Fruit fly (Drosophila melanogaster) whole organism, embryonic: ENCODE results near the gene Rcd2.
A peak's percentile ranks its signal among the peaks of the same experiment; 100 is the strongest.

ENCODE experiments used
- CG10147 ChIP-seq: fragments of 200-800 bp; sonication (Bioruptor generic); optimal IDR thresholded peaks from 2 replicates; lab custom pipeline; 2019; ENCODE audit warnings: missing biosample characterization, mild to moderate bottlenecking, missing genetic modification characterization, moderate library complexity
- CG10462 ChIP-seq: fragments of 200-800 bp; sonication (Bioruptor generic); optimal IDR thresholded peaks from 2 replicates; lab custom pipeline; 2016; ENCODE audit warnings: missing biosample characterization, missing genetic modification characterization
- CG10959 ChIP-seq: fragments of 200-800 bp; sonication (Bioruptor generic); IDR thresholded peaks from 2 replicates; pipeline ENCODE4 v1.3.6; 2022; ENCODE audit warnings: missing biosample characterization, missing genetic modification characterization
- CG11695 ChIP-seq: fragments of 200-800 bp; sonication (Bioruptor generic); IDR thresholded peaks from 3 replicates; pipeline ENCODE4 v1.3.6; 2022; ENCODE audit warnings: missing biosample characterization, missing genetic modification characterization
- CG1233 ChIP-seq: fragments of 200-800 bp; sonication (Bioruptor generic); optimal IDR thresholded peaks from 4 replicates; lab custom pipeline; 2018; ENCODE audit warnings: missing biosample characterization, mild to moderate bottlenecking, missing genetic modification characterization
- CG12391 ChIP-seq: fragments of 200-800 bp; sonication (Bioruptor generic); optimal IDR thresholded peaks from 3 replicates; lab custom pipeline; 2018; ENCODE audit warnings: missing biosample characterization, mild to moderate bottlenecking, missing genetic modification characterization, moderate library complexity
- CG14441 ChIP-seq: fragments of 200-800 bp; sonication (Bioruptor generic); IDR thresholded peaks from 2 replicates; pipeline ENCODE4 v1.3.6; 2022; ENCODE audit warnings: missing biosample characterization, missing genetic modification characterization
- CG18011 ChIP-seq: fragments of 200-800 bp; sonication (Bioruptor generic); optimal IDR thresholded peaks from 2 replicates; lab custom pipeline; 2017; ENCODE audit warnings: missing biosample characterization, missing genetic modification characterization, mild to moderate bottlenecking, moderate library complexity, missing genotype
- CG18599 ChIP-seq: fragments of 200-800 bp; sonication (Bioruptor generic); optimal IDR thresholded peaks from 3 replicates; lab custom pipeline; 2017; ENCODE audit warnings: missing biosample characterization, missing genetic modification characterization, mild to moderate bottlenecking, moderate library complexity, missing genetic modification reagents
- CG18619 ChIP-seq: fragments of 200-800 bp; sonication (Bioruptor generic); optimal IDR thresholded peaks from 3 replicates; lab custom pipeline; 2017; ENCODE audit warnings: missing biosample characterization, mild to moderate bottlenecking, missing genetic modification characterization
- CG2678 ChIP-seq: fragments of 200-800 bp; sonication (Bioruptor generic); optimal IDR thresholded peaks from 3 replicates; lab custom pipeline; 2019; ENCODE audit warnings: missing biosample characterization, mild to moderate bottlenecking, missing genetic modification characterization, moderate library complexity
- CG34376 ChIP-seq: fragments of 200-800 bp; sonication (Bioruptor generic); optimal IDR thresholded peaks from 2 replicates; lab custom pipeline; 2018; ENCODE audit warnings: missing biosample characterization, mild to moderate bottlenecking, missing genetic modification characterization
- CG43689 ChIP-seq: fragments of 200-800 bp; sonication (Bioruptor generic); IDR thresholded peaks from 2 replicates; pipeline ENCODE4 v1.3.6; 2022; ENCODE audit warnings: missing biosample characterization, missing genetic modification characterization
- CG7928 ChIP-seq: fragments of 200-800 bp; sonication (Bioruptor generic); optimal IDR thresholded peaks from 2 replicates; lab custom pipeline; 2017; ENCODE audit warnings: missing biosample characterization, mild to moderate bottlenecking, missing genetic modification characterization
- CG8359 ChIP-seq: fragments of 200-800 bp; sonication (Bioruptor generic); optimal IDR thresholded peaks from 2 replicates; lab custom pipeline; 2017; ENCODE audit warnings: missing biosample characterization, mild to moderate bottlenecking, missing genetic modification characterization, borderline replicate concordance
- D19B ChIP-seq: fragments of 200-800 bp; sonication (Bioruptor generic); optimal IDR thresholded peaks from 2 replicates; lab custom pipeline; 2017; ENCODE audit warnings: missing biosample characterization, mild to moderate bottlenecking, missing genetic modification characterization
- Dfd ChIP-seq, 2 experiments: fragments of >200 bp; optimal IDR thresholded peaks; 2 replicates each; lab custom pipeline; 2017; ENCODE audit warnings: missing biosample characterization in 2 of 2, missing genetic modification characterization in 2 of 2
- Dip3 ChIP-seq: fragments of 200-800 bp; sonication (Bioruptor generic); optimal IDR thresholded peaks from 3 replicates; lab custom pipeline; 2016; ENCODE audit warnings: missing biosample characterization, missing genetic modification characterization
- Fer1 ChIP-seq: fragments of 200-800 bp; sonication (Bioruptor generic); optimal IDR thresholded peaks from 2 replicates; lab custom pipeline; 2017; ENCODE audit warnings: missing biosample characterization, mild to moderate bottlenecking, missing genetic modification characterization
- H2.0 ChIP-seq: fragments of 200-800 bp; sonication (Bioruptor generic); IDR thresholded peaks from 2 replicates; pipeline ENCODE4 v1.3.6; 2022; ENCODE audit warnings: missing biosample characterization, missing genetic modification characterization
- HLHmδ ChIP-seq: fragments of 200-800 bp; sonication (Bioruptor generic); optimal IDR thresholded peaks from 2 replicates; lab custom pipeline; 2018; ENCODE audit warnings: missing biosample characterization, mild to moderate bottlenecking, missing genetic modification characterization, moderate library complexity
- Hmr ChIP-seq: fragments of 200-800 bp; sonication (Bioruptor generic); optimal IDR thresholded peaks from 3 replicates; lab custom pipeline; 2017; ENCODE audit warnings: mild to moderate bottlenecking, missing biosample characterization, missing genetic modification reagents, missing genetic modification characterization
- Lhr ChIP-seq: fragments of 200-800 bp; sonication (Bioruptor generic); optimal IDR thresholded peaks from 3 replicates; lab custom pipeline; 2017; ENCODE audit warnings: mild to moderate bottlenecking, missing biosample characterization, missing genetic modification reagents, missing genetic modification characterization
- Max ChIP-seq: fragments of 200-800 bp; sonication (Bioruptor generic); optimal IDR thresholded peaks from 2 replicates; lab custom pipeline; 2016; ENCODE audit warnings: missing biosample characterization, mild to moderate bottlenecking, missing genetic modification characterization
- NFAT ChIP-seq: fragments of 200-800 bp; sonication (Bioruptor generic); IDR thresholded peaks from 2 replicates; pipeline ENCODE4 v1.3.6; 2022; ENCODE audit warnings: missing biosample characterization, missing genetic modification characterization
- Poxn ChIP-seq: fragments of 200-800 bp; sonication (Bioruptor generic); IDR thresholded peaks from 2 replicates; pipeline ENCODE4 v1.3.6; 2022; ENCODE audit warnings: missing biosample characterization, missing genetic modification characterization
- Rfx ChIP-seq: fragments of 200-800 bp; sonication (Bioruptor generic); IDR thresholded peaks from 2 replicates; pipeline ENCODE4 v1.3.6; 2022; ENCODE audit warnings: missing biosample characterization, missing genetic modification characterization
- al ChIP-seq: fragments of 200-800 bp; sonication (Bioruptor generic); IDR thresholded peaks from 2 replicates; pipeline ENCODE4 v1.3.6; 2022; ENCODE audit warnings: missing biosample characterization, missing genetic modification characterization
- dan ChIP-seq: fragments of 200-800 bp; sonication (Bioruptor generic); IDR thresholded peaks from 2 replicates; pipeline ENCODE4 v1.3.6; 2022; ENCODE audit warnings: missing biosample characterization, missing genetic modification characterization
- danr ChIP-seq: fragments of 200-800 bp; sonication (Bioruptor generic); IDR thresholded peaks from 2 replicates; pipeline ENCODE4 v1.3.6; 2022; ENCODE audit warnings: missing biosample characterization, missing genetic modification characterization
- dmrt11E ChIP-seq: fragments of 200-800 bp; sonication (Bioruptor generic); optimal IDR thresholded peaks from 3 replicates; lab custom pipeline; 2018; ENCODE audit warnings: missing biosample characterization, mild to moderate bottlenecking, missing genetic modification characterization, moderate library complexity
- eyg ChIP-seq: fragments of 200-800 bp; sonication (Bioruptor generic); optimal IDR thresholded peaks from 3 replicates; lab custom pipeline; 2016; ENCODE audit warnings: missing biosample characterization, missing genetic modification characterization
- fd96Cb ChIP-seq: fragments of 200-800 bp; sonication (Bioruptor generic); optimal IDR thresholded peaks from 2 replicates; lab custom pipeline; 2018; ENCODE audit warnings: missing biosample characterization, mild to moderate bottlenecking, missing genetic modification characterization, moderate library complexity
- fru ChIP-seq: fragments of >200 bp; optimal IDR thresholded peaks from 2 replicates; lab custom pipeline; 2017
- gce ChIP-seq: fragments of 200-800 bp; sonication (Bioruptor generic); IDR thresholded peaks from 3 replicates; pipeline ENCODE4 v1.3.6; 2022; ENCODE audit warnings: missing biosample characterization, missing genetic modification characterization
- her ChIP-seq: fragments of 200-800 bp; sonication (Bioruptor generic); optimal IDR thresholded peaks from 2 replicates; lab custom pipeline; 2016; ENCODE audit warnings: missing biosample characterization, missing genetic modification characterization
- jing ChIP-seq: fragments of 200-800 bp; sonication (Bioruptor generic); optimal IDR thresholded peaks from 2 replicates; lab custom pipeline; 2018; ENCODE audit warnings: missing biosample characterization, mild to moderate bottlenecking, missing genetic modification characterization
- nerfin-1 ChIP-seq: fragments of 200-800 bp; sonication (Bioruptor generic); optimal IDR thresholded peaks from 3 replicates; lab custom pipeline; 2019; ENCODE audit warnings: missing biosample characterization, mild to moderate bottlenecking, missing genetic modification characterization, moderate library complexity
- nmo ChIP-seq: fragments of 200-800 bp; sonication (Bioruptor generic); optimal IDR thresholded peaks from 2 replicates; lab custom pipeline; 2018; ENCODE audit warnings: missing biosample characterization, mild to moderate bottlenecking, missing genetic modification characterization, moderate library complexity
- pita ChIP-seq: fragments of 200-800 bp; sonication (Bioruptor generic); optimal IDR thresholded peaks from 2 replicates; lab custom pipeline; 2017; ENCODE audit warnings: missing biosample characterization, mild to moderate bottlenecking, missing genetic modification characterization
- pros ChIP-seq: fragments of 200-800 bp; sonication (Bioruptor generic); optimal IDR thresholded peaks from 3 replicates; lab custom pipeline; 2019; ENCODE audit warnings: missing biosample characterization, mild to moderate bottlenecking, missing genetic modification characterization, moderate library complexity
- scrt ChIP-seq: fragments of 200-800 bp; sonication (Bioruptor generic); optimal IDR thresholded peaks from 2 replicates; lab custom pipeline; 2018; ENCODE audit warnings: missing biosample characterization, mild to moderate bottlenecking, missing genetic modification characterization, moderate library complexity
- sima ChIP-seq: fragments of 200-800 bp; sonication (Bioruptor generic); optimal IDR thresholded peaks from 2 replicates; lab custom pipeline; 2016; ENCODE audit warnings: missing biosample characterization, missing genetic modification characterization
- sr ChIP-seq: fragments of 200-800 bp; sonication (Bioruptor generic); IDR thresholded peaks from 3 replicates; pipeline ENCODE4 v1.3.6; 2022; ENCODE audit warnings: missing biosample characterization, missing genetic modification characterization
- tap ChIP-seq: fragments of 200-800 bp; optimal IDR thresholded peaks from 3 replicates; lab custom pipeline; 2019; ENCODE audit warnings: missing biosample characterization, mild to moderate bottlenecking, missing genetic modification characterization, moderate library complexity
- tgo ChIP-seq: fragments of 200-800 bp; sonication (Bioruptor generic); IDR thresholded peaks from 3 replicates; pipeline ENCODE4 v1.3.6; 2022; ENCODE audit warnings: missing biosample characterization, missing genetic modification characterization
- unc-4 ChIP-seq: fragments of 200-800 bp; sonication (Bioruptor generic); IDR thresholded peaks from 2 replicates; pipeline ENCODE4 v1.3.6; 2022; ENCODE audit warnings: missing biosample characterization, missing genetic modification characterization; ENCODE audit not compliant: partially characterized antibody
- vnd ChIP-seq: fragments of 200-800 bp; sonication (Bioruptor generic); IDR thresholded peaks from 3 replicates; pipeline ENCODE4 v1.3.6; 2022; ENCODE audit warnings: missing biosample characterization, missing genetic modification characterization; ENCODE audit not compliant: partially characterized antibody
- wor ChIP-seq: fragments of 200-800 bp; sonication (Bioruptor generic); IDR thresholded peaks from 2 replicates; pipeline ENCODE4 v1.3.6; 2022; ENCODE audit warnings: missing biosample characterization, missing genetic modification characterization

Gene Rcd2

dm6 chr3L:20493417-20494261, 46.6 kb downstream of the Rcd2 start (continued):
- TF ChIP-seq CG18619 (GFP tag; lab: Kevin White, UChicago) = peak; percentile 54
- TF ChIP-seq Max (GFP tag; lab: Kevin White, UChicago) = peak; percentile 12
- peak; percentile 76 for TF ChIP-seq CG10147 (GFP tag; lab: Kevin White, UChicago)
- TF ChIP-seq CG7928 (GFP tag; lab: Kevin White, UChicago) = peak; percentile 13
- TF ChIP-seq CG2678 (tag; lab: Kevin White, UChicago) = peak; percentile 85
- no peak for TF ChIP-seq fru
- peak; percentile 89 for TF ChIP-seq CG11695 (GFP tag; lab: Robert Waterston, UW)
- peak; percentile 39 for TF ChIP-seq eyg (GFP tag; lab: Kevin White, UChicago)
- TF ChIP-seq pita (GFP tag; lab: Kevin White, UChicago) = no peak
- no peak for TF ChIP-seq jing
- TF ChIP-seq tgo (GFP tag; lab: Robert Waterston, UW) = peak; percentile 86
- peak; percentile 64 for TF ChIP-seq scrt
- peak; percentile 77 for TF ChIP-seq CG12391 (tag; lab: Kevin White, UChicago)
- TF ChIP-seq CG34376 (GFP tag; lab: Kevin White, UChicago) = peak; percentile 10
- TF ChIP-seq Dfd (GFP tag; optimal IDR thresholded peaks at IDR 0.05; lab: Kevin White, UChicago) = no peak
- no peak for TF ChIP-seq sima (GFP tag; lab: Kevin White, UChicago)
- peak; percentile 23 for TF ChIP-seq D19B
- TF ChIP-seq CG18599 (GFP tag; lab: Kevin White, UChicago) = peak; percentile 84
- TF ChIP-seq gce = 0 out of 3 replicates have a peak, but pooled peaks have one; percentile 47
- TF ChIP-seq CG10462 (GFP tag; lab: Kevin White, UChicago) = no peak
- peak; percentile 75 for TF ChIP-seq al (GFP tag; lab: Robert Waterston, UW)
- no peak for TF ChIP-seq pros
- no peak for TF ChIP-seq CG8359 (GFP tag; lab: Kevin White, UChicago)
- TF ChIP-seq HLHmδ (GFP tag; lab: Kevin White, UChicago) = no peak
- peak; percentile 78 for TF ChIP-seq CG14441 (GFP tag; lab: Robert Waterston, UW)
- no peak for TF ChIP-seq vnd
- TF ChIP-seq H2.0 (GFP tag; lab: Robert Waterston, UW) = peak; percentile 71
- peak; percentile 37 for TF ChIP-seq CG1233 (GFP tag; lab: Kevin White, UChicago)
- TF ChIP-seq dmrt11E (tag; lab: Kevin White, UChicago) = no peak
- TF ChIP-seq nmo = peak; percentile 76
- no peak for TF ChIP-seq CG10959
- TF ChIP-seq sr (GFP tag; lab: Robert Waterston, UW) = peak; percentile 96
- TF ChIP-seq unc-4 (GFP tag; lab: Robert Waterston, UW) = no peak
- peak; percentile 32 for TF ChIP-seq her (GFP tag; lab: Kevin White, UChicago)
- TF ChIP-seq tap (tag; lab: Kevin White, UChicago) = peak; percentile 72
- TF ChIP-seq Hmr = peak; percentile 85
- peak; percentile 15 for TF ChIP-seq nerfin-1
- peak; percentile 83 for TF ChIP-seq Rfx (GFP tag; lab: Robert Waterston, UW)
- TF ChIP-seq Dip3 (GFP tag; lab: Kevin White, UChicago) = peak; percentile 67
- peak; percentile 58 for TF ChIP-seq wor (GFP tag; lab: Robert Waterston, UW)
- TF ChIP-seq Poxn (GFP tag; lab: Robert Waterston, UW) = 0 out of 2 replicates have a peak, but pooled peaks have one; percentile 34
- peak; percentile 68; the same call in 1 of the 2 replicates for TF ChIP-seq danr (GFP tag; lab: Robert Waterston, UW)
- TF ChIP-seq CG43689 (GFP tag; lab: Robert Waterston, UW) = peak; percentile 59
- TF ChIP-seq CG18011 (GFP tag; lab: Kevin White, UChicago) = peak; percentile 10
- no peak; the same call in 1 of the 2 replicates for TF ChIP-seq NFAT (GFP tag; lab: Robert Waterston, UW)
- no peak for TF ChIP-seq Lhr (GFP tag; lab: Kevin White, UChicago)
- peak; percentile 80 for TF ChIP-seq Fer1
- peak; percentile 73 for TF ChIP-seq fd96Cb (tag; lab: Kevin White, UChicago)
- TF ChIP-seq dan = no peak
